Fruit fly (Drosophila melanogaster) whole organism, adult: ENCODE measurements around the gene woc.

ENCODE experiments used
- CG12768 ChIP-seq: fragments of 200-800 bp; sonication (Bioruptor generic); optimal IDR thresholded peaks from 2 replicates; lab custom pipeline; 2017; ENCODE audit warnings: missing biosample characterization, missing genetic modification characterization, mild to moderate bottlenecking, moderate library complexity, missing genetic modification reagents
- CG33017 ChIP-seq: fragments of 200-800 bp; sonication (Bioruptor generic); optimal IDR thresholded peaks from 2 replicates; lab custom pipeline; 2018; ENCODE audit warnings: missing biosample characterization, mild to moderate bottlenecking, missing genetic modification characterization, moderate library complexity
- CG5204 ChIP-seq: fragments of 200-800 bp; sonication (Bioruptor generic); optimal IDR thresholded peaks from 2 replicates; lab custom pipeline; 2016; ENCODE audit warnings: missing biosample characterization, missing genetic modification characterization
- Clk ChIP-seq: fragments of 200-800 bp; sonication (Bioruptor generic); optimal IDR thresholded peaks from 2 replicates; lab custom pipeline; 2017; ENCODE audit warnings: missing biosample characterization, missing genetic modification characterization
- Crg-1 ChIP-seq: fragments of 200-800 bp; sonication (Bioruptor generic); optimal IDR thresholded peaks from 2 replicates; lab custom pipeline; 2016; ENCODE audit warnings: missing biosample characterization, missing genetic modification characterization
- Hr96 ChIP-seq: fragments of 200-800 bp; sonication (Bioruptor generic); optimal IDR thresholded peaks from 2 replicates; lab custom pipeline; 2016; ENCODE audit warnings: missing biosample characterization, missing genetic modification characterization
- Mnt ChIP-seq: fragments of 200-800 bp; sonication (Bioruptor generic); optimal IDR thresholded peaks from 2 replicates; lab custom pipeline; 2016; ENCODE audit warnings: missing biosample characterization, mild to moderate bottlenecking, missing genetic modification characterization
- cic ChIP-seq: fragments of 200-800 bp; sonication (Bioruptor generic); optimal IDR thresholded peaks from 2 replicates; lab custom pipeline; 2017; ENCODE audit warnings: missing biosample characterization, mild to moderate bottlenecking, missing genetic modification characterization, moderate library complexity
- cnc ChIP-seq, 2 experiments: fragments of >200 bp; optimal IDR thresholded peaks; 2 replicates each; lab custom pipeline; 2017
- kay ChIP-seq: fragments of 200-800 bp; sonication (Bioruptor generic); peaks from one replicate; lab custom pipeline; 2016; ENCODE audit warnings: missing biosample characterization, missing genetic modification characterization, borderline replicate concordance
- ovo ChIP-seq: fragments of 200-800 bp; sonication (Bioruptor generic); optimal IDR thresholded peaks from 2 replicates; lab custom pipeline; 2016; ENCODE audit warnings: missing biosample characterization, missing genetic modification characterization
- pad ChIP-seq: fragments of 200-800 bp; sonication (Bioruptor generic); optimal IDR thresholded peaks from 3 replicates; lab custom pipeline; 2017; ENCODE audit warnings: missing biosample characterization, missing genetic modification characterization, mild to moderate bottlenecking, moderate library complexity, missing genetic modification reagents
- tj ChIP-seq: fragments of 200-800 bp; sonication (Bioruptor generic); optimal IDR thresholded peaks from 3 replicates; lab custom pipeline; 2017; ENCODE audit warnings: missing biosample characterization, mild to moderate bottlenecking, missing genetic modification characterization, moderate library complexity
- toe ChIP-seq: fragments of 200-800 bp; sonication (Bioruptor generic); optimal IDR thresholded peaks from 2 replicates; lab custom pipeline; 2016; ENCODE audit warnings: missing biosample characterization, missing genetic modification characterization

- TF ChIP-seq tj (GFP tag; lab: Kevin White, UChicago) (no peak), CG33017 (tag; lab: Kevin White, UChicago) (no peak), CG5204 (no peak), Clk (GFP tag; lab: Kevin White, UChicago) (no peak), toe (no peak), ovo (no peak), Hr96 (no peak), Crg-1 (GFP tag; lab: Kevin White, UChicago) (no peak), pad (GFP tag; lab: Kevin White, UChicago) (no peak), cic (no peak), kay (GFP tag; lab: Kevin White, UChicago) (no peak), cnc (optimal IDR thresholded peaks at IDR 0.05; lab: Kevin White, UChicago) (no peak), Mnt (GFP tag; lab: Kevin White, UChicago) (no peak), CG12768 (GFP tag; lab: Kevin White, UChicago) (no peak)
Measured at dm6 chr3R:27237980-27238379, 25.9 kb downstream of the woc start.
